Worm (Caenorhabditis elegans) whole organism, late embryonic: ENCODE measurements around the gene Y116F11B.6.
A peak's percentile ranks its signal among the peaks of the same experiment; 100 is the strongest.

Experiments used
- C08G9.2 ChIP-seq: sonication (generic microtip); optimal IDR thresholded peaks from 2 replicates; lab custom pipeline; 2016; ENCODE audit warnings: mild to moderate bottlenecking, missing genetic modification characterization, moderate library complexity, missing compliant biosample characterization
- F13H6.1 ChIP-seq: sonication (generic microtip); optimal IDR thresholded peaks from 2 replicates; lab custom pipeline; 2016; ENCODE audit warnings: missing genetic modification characterization, missing compliant biosample characterization
- ahr-1 ChIP-seq: sonication (generic microtip); optimal IDR thresholded peaks from 2 replicates; lab custom pipeline; 2016; ENCODE audit warnings: missing genetic modification characterization, missing compliant biosample characterization
- ceh-2 ChIP-seq: sonication (generic microtip); optimal IDR thresholded peaks from 2 replicates; lab custom pipeline; 2016; ENCODE audit warnings: missing genotype, missing genetic modification characterization, missing compliant biosample characterization
- ceh-22 ChIP-seq: sonication (generic microtip); optimal IDR thresholded peaks from 2 replicates; lab custom pipeline; 2017; ENCODE audit warnings: missing biosample characterization, missing genetic modification characterization
- ceh-30 ChIP-seq: fragments of 150-350 bp; optimal IDR thresholded peaks from 2 replicates; lab custom pipeline; 2014; ENCODE audit warnings: missing biosample characterization, missing genetic modification characterization
- ceh-31 ChIP-seq: sonication (generic microtip); optimal IDR thresholded peaks from 2 replicates; lab custom pipeline; 2016; ENCODE audit warnings: missing genetic modification characterization, missing compliant biosample characterization
- ceh-34 ChIP-seq: sonication (generic microtip); optimal IDR thresholded peaks from 2 replicates; lab custom pipeline; 2016; ENCODE audit warnings: mild to moderate bottlenecking, missing genetic modification characterization, missing compliant biosample characterization
- ceh-45 ChIP-seq: fragments of 200-800 bp; sonication (Bioruptor generic); IDR thresholded peaks from 2 replicates; pipeline ENCODE4 v1.3.6; 2022; ENCODE audit warnings: missing genetic modification reagents, missing genetic modification characterization, missing compliant biosample characterization
- ceh-48 ChIP-seq: sonication (generic microtip); optimal IDR thresholded peaks from 2 replicates; lab custom pipeline; 2016; ENCODE audit warnings: missing genetic modification characterization, inconsistent platforms, missing compliant biosample characterization
- ceh-6 ChIP-seq: fragments of 200-800 bp; sonication (Bioruptor generic); optimal IDR thresholded peaks from 2 replicates; lab custom pipeline; 2018; ENCODE audit warnings: mild to moderate bottlenecking, missing genetic modification characterization, missing compliant biosample characterization
- ceh-9 ChIP-seq: sonication (generic microtip); optimal IDR thresholded peaks from 2 replicates; lab custom pipeline; 2016; ENCODE audit warnings: mild to moderate bottlenecking, missing genetic modification characterization, inconsistent platforms, missing compliant biosample characterization
- che-1 ChIP-seq: sonication (generic microtip); optimal IDR thresholded peaks from 2 replicates; lab custom pipeline; 2016; ENCODE audit warnings: mild to moderate bottlenecking, missing genetic modification characterization, missing compliant biosample characterization
- elt-2 ChIP-seq: sonication (generic microtip); optimal IDR thresholded peaks from 2 replicates; lab custom pipeline; 2016; ENCODE audit warnings: missing genetic modification reagents, missing genetic modification characterization, missing compliant biosample characterization
- fax-1 ChIP-seq: sonication (generic microtip); optimal IDR thresholded peaks from 2 replicates; lab custom pipeline; 2016; ENCODE audit warnings: missing genotype, missing genetic modification characterization, missing compliant biosample characterization
- fkh-6 ChIP-seq: sonication (generic microtip); optimal IDR thresholded peaks from 2 replicates; lab custom pipeline; 2016; ENCODE audit warnings: missing genetic modification characterization, missing compliant biosample characterization
- hlh-8 ChIP-seq: sonication (generic microtip); optimal IDR thresholded peaks from 2 replicates; lab custom pipeline; 2016; ENCODE audit warnings: missing genotype, missing genetic modification characterization, missing compliant biosample characterization
- lin-11 ChIP-seq: fragments of 200-800 bp; sonication (Bioruptor generic); optimal IDR thresholded peaks from 2 replicates; lab custom pipeline; 2018; ENCODE audit warnings: mild to moderate bottlenecking, missing genetic modification characterization, missing compliant biosample characterization
- nfya-1 ChIP-seq: sonication (generic microtip); optimal IDR thresholded peaks from 2 replicates; lab custom pipeline; 2017; ENCODE audit warnings: missing genetic modification characterization, mild to moderate bottlenecking, missing compliant biosample characterization, antibody characterized with exemption, moderate library complexity
- odd-2 ChIP-seq: sonication (generic microtip); optimal IDR thresholded peaks from 2 replicates; lab custom pipeline; 2017; ENCODE audit warnings: antibody characterized with exemption, mild to moderate bottlenecking, missing genetic modification characterization, missing compliant biosample characterization
- pag-3 ChIP-seq: sonication (generic microtip); optimal IDR thresholded peaks from 2 replicates; lab custom pipeline; 2016; ENCODE audit warnings: missing compliant biosample characterization, missing genetic modification characterization, borderline replicate concordance
- pat-9 ChIP-seq: fragments of 200-800 bp; sonication (Bioruptor generic); optimal IDR thresholded peaks from 2 replicates; lab custom pipeline; 2018; ENCODE audit warnings: mild to moderate bottlenecking, missing genetic modification characterization, moderate library complexity, missing compliant biosample characterization
- pha-2 ChIP-seq: sonication (generic microtip); optimal IDR thresholded peaks from 2 replicates; lab custom pipeline; 2017; ENCODE audit warnings: mild to moderate bottlenecking, missing genetic modification characterization, missing compliant biosample characterization
- pqm-1 ChIP-seq: sonication (generic microtip); optimal IDR thresholded peaks from 2 replicates; lab custom pipeline; 2016; ENCODE audit warnings: missing genetic modification characterization, missing compliant biosample characterization
- pros-1 ChIP-seq: fragments of 150-350 bp; optimal IDR thresholded peaks from 2 replicates; lab custom pipeline; 2014; ENCODE audit warnings: missing biosample characterization, missing genetic modification reagents, missing genetic modification characterization
- rnt-1 ChIP-seq: sonication (generic microtip); optimal IDR thresholded peaks from 2 replicates; lab custom pipeline; 2016; ENCODE audit warnings: missing genetic modification characterization, missing compliant biosample characterization
- sdc-2 ChIP-seq: sonication (generic microtip); optimal IDR thresholded peaks from 2 replicates; lab custom pipeline; 2016; ENCODE audit warnings: missing genotype, missing genetic modification characterization, missing compliant biosample characterization
- sox-2 ChIP-seq: fragments of 200-800 bp; sonication (Bioruptor generic); IDR thresholded peaks from 2 replicates; pipeline ENCODE4 v1.3.6; 2022; ENCODE audit warnings: missing genetic modification reagents, missing genetic modification characterization, missing compliant biosample characterization
- sox-4 ChIP-seq: sonication (generic microtip); optimal IDR thresholded peaks from 2 replicates; lab custom pipeline; 2017; ENCODE audit warnings: mild to moderate bottlenecking, missing genetic modification characterization, inconsistent platforms, missing compliant biosample characterization
- syd-9 ChIP-seq: sonication (generic microtip); optimal IDR thresholded peaks from 2 replicates; lab custom pipeline; 2016; ENCODE audit warnings: mild to moderate bottlenecking, missing genetic modification characterization, moderate library complexity, missing compliant biosample characterization
- ttx-3 ChIP-seq: sonication (generic microtip); optimal IDR thresholded peaks from 2 replicates; lab custom pipeline; 2016; ENCODE audit warnings: missing genetic modification reagents, missing genetic modification characterization, missing compliant biosample characterization
- unc-3 ChIP-seq, 2 experiments: fragments of 200-800 bp in 1 of 2; sonication (Bioruptor generic) in 1 of 2; sonication (generic microtip) in 1 of 2; conservative IDR thresholded peaks in 1 of 2; optimal IDR thresholded peaks in 1 of 2; 2 replicates each; pipeline versions ENCODE4 v1.3.6 to Lab custom; 2016 to 2022; ENCODE audit warnings: missing compliant biosample characterization in 2 of 2, missing genetic modification characterization in 2 of 2, missing genetic modification reagents in 1 of 2
- unc-42 ChIP-seq: sonication (generic microtip); optimal IDR thresholded peaks from 2 replicates; lab custom pipeline; 2016; ENCODE audit warnings: missing genotype, missing genetic modification characterization, missing compliant biosample characterization
- unc-55 ChIP-seq: sonication (generic microtip); optimal IDR thresholded peaks from 2 replicates; lab custom pipeline; 2017; ENCODE audit warnings: missing biosample characterization, missing genetic modification reagents, missing genetic modification characterization
- unc-86 ChIP-seq: sonication (generic microtip); optimal IDR thresholded peaks from 2 replicates; lab custom pipeline; 2016; ENCODE audit warnings: missing genetic modification characterization, missing compliant biosample characterization

Gene Y116F11B.6

ce11 chrV:19845927-19846845 is at the start of gene Y116F11B.6:
Y116F11B.6 (minus strand) TSS chrV:19845977.
- TF ChIP-seq pat-9 (tag; lab: Kevin White, UChicago), result no peak
- TF ChIP-seq F13H6.1 (tag; lab: Kevin White, UChicago), result no peak
- TF ChIP-seq elt-2 (tag; lab: Kevin White, UChicago), result peak; percentile 55
- TF ChIP-seq, all 69 proteins: peak for 1

- TF ChIP-seq ceh-31 (no peak), unc-42 (tag; lab: Kevin White, UChicago) (no peak), ttx-3 (no peak), odd-2 (tag; lab: Kevin White, UChicago) (no peak), unc-55 (no peak), sox-2 (GFP tag; lab: Robert Waterston, UW) (no peak)
Observed at ce11 chrV:19895250-19895649, 49.5 kb upstream of the Y116F11B.6 start, which contains the start of gene gly-4. gly-4 (minus strand) TSS chrV:19895350.

ce11 chrV:19882916-19883315 is 37.1 kb upstream of the Y116F11B.6 start, which contains the start of gene Y116F11B.13:
Y116F11B.13 (plus strand) TSS chrV:19883216.
- TF ChIP-seq fax-1, result no peak
- no peak for TF ChIP-seq ceh-48
- no peak for TF ChIP-seq hlh-8
- no peak for TF ChIP-seq ceh-22 (tag; lab: Kevin White, UChicago)
- TF ChIP-seq lin-11 (tag; lab: Kevin White, UChicago), result no peak
- TF ChIP-seq C08G9.2 (tag; lab: Kevin White, UChicago), result no peak
- TF ChIP-seq sox-4, result no peak
- TF ChIP-seq nfya-1, result no peak
- TF ChIP-seq, all 69 proteins: peak for 0

DNA sequence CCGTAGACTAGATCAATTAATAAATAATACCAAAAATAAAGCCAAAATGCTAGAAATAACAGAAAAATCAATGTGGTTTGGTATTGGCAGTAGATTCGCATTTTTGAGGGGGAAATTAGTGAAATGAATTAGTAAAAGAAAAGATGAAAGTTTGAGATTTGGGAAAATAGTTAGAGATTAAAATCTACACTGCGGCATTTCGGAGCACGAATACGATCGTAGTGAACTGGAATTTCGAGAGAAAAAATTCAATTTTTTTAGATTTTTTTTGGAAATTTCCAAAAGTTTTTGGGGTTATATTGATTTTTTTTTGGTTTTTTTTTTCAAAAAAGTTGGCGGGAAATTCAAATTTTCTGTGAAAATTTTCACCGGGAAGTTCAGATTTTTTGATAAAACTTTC is 22.1 kb upstream of the Y116F11B.6 start, which contains the start of gene Y116F11B.9:
Y116F11B.9 (minus strand) TSS at position 101 of the 400 bp plus-strand sequence.
- TF ChIP-seq sdc-2 (tag; lab: Kevin White, UChicago) (no peak), ceh-9 (no peak), ceh-6 (GFP tag; lab: Kevin White, UChicago) (no peak), che-1 (tag; lab: Kevin White, UChicago) (no peak), pag-3 (no peak), pqm-1 (no peak), lin-11 (tag; lab: Kevin White, UChicago) (no peak), ceh-45 (GFP tag; lab: Robert Waterston, UW) (no peak), ceh-31 (no peak), unc-86 (tag; lab: Kevin White, UChicago) (no peak), ceh-2 (tag; lab: Kevin White, UChicago) (no peak), unc-3 (GFP tag; conservative IDR thresholded peaks at IDR 0.05; lab: Robert Waterston, UW) (no peak), unc-3 (tag; optimal IDR thresholded peaks at IDR 0.05; lab: Kevin White, UChicago) (no peak), pha-2 (tag; lab: Kevin White, UChicago) (no peak), ahr-1 (no peak)
- TF ChIP-seq, all 69 proteins: peak for 0

DNA sequence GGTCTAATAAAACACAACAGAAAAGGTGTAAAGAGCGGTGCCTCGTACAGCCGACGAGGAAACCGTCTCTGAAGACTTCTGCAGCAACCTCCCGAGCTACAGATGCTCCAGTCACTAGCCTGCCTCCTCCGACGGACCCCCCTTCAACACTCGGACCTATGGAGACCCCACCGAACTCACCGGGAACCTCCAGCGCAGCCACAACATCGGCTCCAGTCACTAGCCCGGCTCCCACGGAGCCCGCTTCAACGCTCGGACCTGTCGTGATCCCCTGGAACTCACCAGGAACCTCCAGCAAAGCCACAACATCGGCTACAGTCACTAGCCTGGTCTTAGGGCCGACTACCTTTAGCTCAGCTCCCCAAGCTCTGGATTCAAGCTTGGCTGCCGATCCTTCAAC is 14.4 kb upstream of the Y116F11B.6 start:
- TF ChIP-seq hlh-8, result no peak
- no peak for TF ChIP-seq rnt-1 (tag; lab: Kevin White, UChicago)
- TF ChIP-seq odd-2 (tag; lab: Kevin White, UChicago), result no peak
- no peak for TF ChIP-seq syd-9 (tag; lab: Kevin White, UChicago)
- TF ChIP-seq ahr-1, result no peak
- no peak for TF ChIP-seq ceh-30
- no peak for TF ChIP-seq unc-42 (tag; lab: Kevin White, UChicago)
- no peak for TF ChIP-seq sox-2 (GFP tag; lab: Robert Waterston, UW)
- no peak for TF ChIP-seq fkh-6 (tag; lab: Kevin White, UChicago)
- TF ChIP-seq pros-1 (tag; lab: Kevin White, UChicago), result no peak
- TF ChIP-seq unc-3 (GFP tag; conservative IDR thresholded peaks at IDR 0.05; lab: Robert Waterston, UW), result no peak
- no peak for TF ChIP-seq unc-3 (tag; optimal IDR thresholded peaks at IDR 0.05; lab: Kevin White, UChicago)
- no peak for TF ChIP-seq ceh-6 (GFP tag; lab: Kevin White, UChicago)
- TF ChIP-seq unc-55, result no peak
- TF ChIP-seq pqm-1, result no peak
- no peak for TF ChIP-seq ceh-34 (tag; lab: Kevin White, UChicago)
- TF ChIP-seq, all 69 proteins: peak for 0
